Fruit fly (Drosophila melanogaster) whole organism, wandering third instar larva: ENCODE measurements around the gene NT1.

Experiments
- Abd-B ChIP-seq: fragments of >200 bp; optimal IDR thresholded peaks from 2 replicates; lab custom pipeline; 2017; ENCODE audit warnings: missing biosample characterization, missing genetic modification characterization
- CG32264 ChIP-seq: fragments of 200-800 bp; sonication (Bioruptor generic); optimal IDR thresholded peaks from 2 replicates; lab custom pipeline; 2016; ENCODE audit warnings: missing biosample characterization, missing genetic modification characterization
- CG9705 ChIP-seq: fragments of 200-800 bp; sonication (Bioruptor generic); optimal IDR thresholded peaks from 2 replicates; lab custom pipeline; 2018; ENCODE audit warnings: missing biosample characterization, mild to moderate bottlenecking, missing genetic modification characterization
- CrebA ChIP-seq: fragments of 200-800 bp; sonication (Bioruptor generic); optimal IDR thresholded peaks from 2 replicates; lab custom pipeline; 2016; ENCODE audit warnings: missing biosample characterization, mild to moderate bottlenecking, missing genetic modification characterization, borderline replicate concordance
- Dfd ChIP-seq: fragments of >200 bp; optimal IDR thresholded peaks from 2 replicates; lab custom pipeline; 2017; ENCODE audit warnings: missing biosample characterization, missing genetic modification characterization
- Dif ChIP-seq: fragments of 200-275, 200-300 bp; sonication (Bioruptor generic); optimal IDR thresholded peaks from 2 replicates; lab custom pipeline; 2018; ENCODE audit warnings: missing biosample characterization, missing genetic modification characterization; ENCODE audit not compliant: partially characterized antibody
- GATAd ChIP-seq: sonication (Bioruptor generic); optimal IDR thresholded peaks from 2 replicates; lab custom pipeline; 2016; ENCODE audit warnings: missing biosample characterization, missing genetic modification characterization
- HLH106 ChIP-seq: fragments of 200-800 bp; optimal IDR thresholded peaks from 3 replicates; lab custom pipeline; 2019; ENCODE audit warnings: missing biosample characterization, mild to moderate bottlenecking, missing genetic modification characterization, moderate library complexity
- Hnf4 ChIP-seq: fragments of 200-800 bp; sonication (Bioruptor generic); optimal IDR thresholded peaks from 2 replicates; lab custom pipeline; 2016; ENCODE audit warnings: missing biosample characterization, mild to moderate bottlenecking, missing genetic modification characterization
- Hr78 ChIP-seq: fragments of >200 bp; optimal IDR thresholded peaks from 2 replicates; lab custom pipeline; 2017; ENCODE audit warnings: missing biosample characterization, missing genetic modification characterization
- Hr83 ChIP-seq: fragments of 200-300 bp; sonication (Bioruptor generic); optimal IDR thresholded peaks from 2 replicates; lab custom pipeline; 2016; ENCODE audit warnings: missing biosample characterization, mild to moderate bottlenecking, missing genetic modification characterization, moderate library complexity; ENCODE audit not compliant: poor library complexity, severe bottlenecking
- Jra ChIP-seq: sonication (Bioruptor generic); optimal IDR thresholded peaks from 2 replicates; lab custom pipeline; 2016; ENCODE audit warnings: missing biosample characterization, missing genetic modification characterization
- Mio ChIP-seq: sonication (Bioruptor generic); optimal IDR thresholded peaks from 2 replicates; lab custom pipeline; 2016; ENCODE audit warnings: missing biosample characterization, missing genetic modification characterization
- Myc ChIP-seq: fragments of >200 bp; optimal IDR thresholded peaks from 2 replicates; lab custom pipeline; 2017
- N ChIP-seq: fragments of >200 bp; optimal IDR thresholded peaks from 2 replicates; lab custom pipeline; 2018; ENCODE audit warnings: missing biosample characterization, missing external identifiers, missing genetic modification characterization
- OdsH ChIP-seq: fragments of 200-800 bp; sonication (Bioruptor generic); optimal IDR thresholded peaks from 2 replicates; lab custom pipeline; 2016; ENCODE audit warnings: missing biosample characterization, mild to moderate bottlenecking, missing genetic modification characterization
- Rel ChIP-seq, 2 experiments: fragments of 200-800 bp; sonication (Bioruptor generic) in 1 of 2; optimal IDR thresholded peaks; 2 replicates in 1 of 2; 3 replicates in 1 of 2; lab custom pipeline; 2016 to 2019; ENCODE audit warnings: mild to moderate bottlenecking in 2 of 2, missing biosample characterization in 2 of 2, missing genetic modification characterization in 2 of 2, moderate library complexity in 1 of 2
- Sp1 ChIP-seq: fragments of 200-800 bp; sonication (Bioruptor generic); optimal IDR thresholded peaks from 3 replicates; lab custom pipeline; 2019; ENCODE audit warnings: missing biosample characterization, mild to moderate bottlenecking, missing genetic modification characterization, moderate library complexity
- Vsx2 ChIP-seq: fragments of 200-300, 225-300 bp; sonication (Bioruptor generic); optimal IDR thresholded peaks from 2 replicates; lab custom pipeline; 2018; ENCODE audit warnings: missing biosample characterization, missing genetic modification characterization; ENCODE audit not compliant: partially characterized antibody
- br ChIP-seq: fragments of 200-800 bp; sonication (Bioruptor generic); optimal IDR thresholded peaks from 2 replicates; lab custom pipeline; 2016; ENCODE audit warnings: missing biosample characterization, missing genetic modification characterization
- brk ChIP-seq: fragments of 200-800 bp; sonication (Bioruptor generic); optimal IDR thresholded peaks from 2 replicates; lab custom pipeline; 2016; ENCODE audit warnings: missing biosample characterization, mild to moderate bottlenecking, missing genetic modification characterization
- dl ChIP-seq, 2 experiments: fragments of 175-275, 200-275 bp in 1 of 2; fragments of 200-275 bp in 1 of 2; sonication (Bioruptor generic); optimal IDR thresholded peaks; lab custom pipeline; 2018; ENCODE audit warnings: mild to moderate bottlenecking in 2 of 2, missing biosample characterization in 2 of 2, missing genetic modification characterization in 2 of 2, moderate library complexity in 2 of 2; ENCODE audit not compliant: partially characterized antibody in 2 of 2, insufficient read depth in 1 of 2
- dmrt93B ChIP-seq: fragments of 200-800 bp; sonication (Bioruptor generic); optimal IDR thresholded peaks from 2 replicates; lab custom pipeline; 2018; ENCODE audit warnings: missing biosample characterization, mild to moderate bottlenecking, missing genetic modification characterization
- dsf ChIP-seq: sonication (Bioruptor generic); optimal IDR thresholded peaks from 2 replicates; lab custom pipeline; 2016; ENCODE audit warnings: missing biosample characterization, missing genetic modification characterization, borderline replicate concordance
- ey ChIP-seq: fragments of 200-800 bp; sonication (Bioruptor generic); optimal IDR thresholded peaks from 2 replicates; lab custom pipeline; 2016; ENCODE audit warnings: missing biosample characterization, missing genetic modification characterization
- foxo ChIP-seq, 2 experiments: fragments of 200-800 bp; sonication (Bioruptor generic); optimal IDR thresholded peaks; 2 replicates in 1 of 2; 3 replicates in 1 of 2; lab custom pipeline; 2016 to 2017; ENCODE audit warnings: missing biosample characterization in 2 of 2, missing genetic modification characterization in 2 of 2
- fru ChIP-seq: fragments of 200-800 bp; sonication (Bioruptor generic); optimal IDR thresholded peaks from 3 replicates; lab custom pipeline; 2016; ENCODE audit warnings: missing biosample characterization, mild to moderate bottlenecking, missing genetic modification characterization
- h ChIP-seq: fragments of 200-800 bp; sonication (Bioruptor generic); optimal IDR thresholded peaks from 3 replicates; lab custom pipeline; 2016; ENCODE audit warnings: missing biosample characterization, mild to moderate bottlenecking, missing genetic modification characterization
- jim ChIP-seq: fragments of 175-275, 200-325 bp; sonication (Bioruptor generic); optimal IDR thresholded peaks from 2 replicates; lab custom pipeline; 2016; ENCODE audit warnings: missing biosample characterization, mild to moderate bottlenecking, missing genetic modification characterization
- lola ChIP-seq: fragments of >200 bp; optimal IDR thresholded peaks from 2 replicates; lab custom pipeline; 2017; ENCODE audit warnings: missing biosample characterization, missing genetic modification characterization
- pan ChIP-seq: fragments of >200 bp; optimal IDR thresholded peaks from 2 replicates; lab custom pipeline; 2017
- psq ChIP-seq: fragments of 200-800 bp; sonication (Bioruptor generic); optimal IDR thresholded peaks from 3 replicates; lab custom pipeline; 2017; ENCODE audit warnings: missing biosample characterization, mild to moderate bottlenecking, missing genetic modification characterization, moderate library complexity
- rgr ChIP-seq: fragments of 200-800 bp; sonication (Bioruptor generic); optimal IDR thresholded peaks from 3 replicates; lab custom pipeline; 2016; ENCODE audit warnings: missing biosample characterization, mild to moderate bottlenecking, missing genetic modification characterization
- sage ChIP-seq: fragments of 200-800 bp; sonication (Bioruptor generic); optimal IDR thresholded peaks from 2 replicates; lab custom pipeline; 2016; ENCODE audit warnings: missing biosample characterization, mild to moderate bottlenecking, missing genetic modification characterization
- sv ChIP-seq: fragments of 200-800 bp; sonication (Bioruptor generic); optimal IDR thresholded peaks from 3 replicates; lab custom pipeline; 2016; ENCODE audit warnings: missing biosample characterization, missing genetic modification characterization
- tai ChIP-seq: sonication (Bioruptor generic); optimal IDR thresholded peaks from 2 replicates; lab custom pipeline; 2016; ENCODE audit warnings: missing biosample characterization, missing genetic modification characterization
- usp ChIP-seq: fragments of >200 bp; optimal IDR thresholded peaks from 2 replicates; lab custom pipeline; 2017; ENCODE audit warnings: missing biosample characterization, missing genetic modification characterization
- woc ChIP-seq: sonication (Bioruptor generic); optimal IDR thresholded peaks from 2 replicates; lab custom pipeline; 2016; ENCODE audit warnings: missing biosample characterization, mild to moderate bottlenecking, missing genetic modification characterization

NT1 gene

DNA sequence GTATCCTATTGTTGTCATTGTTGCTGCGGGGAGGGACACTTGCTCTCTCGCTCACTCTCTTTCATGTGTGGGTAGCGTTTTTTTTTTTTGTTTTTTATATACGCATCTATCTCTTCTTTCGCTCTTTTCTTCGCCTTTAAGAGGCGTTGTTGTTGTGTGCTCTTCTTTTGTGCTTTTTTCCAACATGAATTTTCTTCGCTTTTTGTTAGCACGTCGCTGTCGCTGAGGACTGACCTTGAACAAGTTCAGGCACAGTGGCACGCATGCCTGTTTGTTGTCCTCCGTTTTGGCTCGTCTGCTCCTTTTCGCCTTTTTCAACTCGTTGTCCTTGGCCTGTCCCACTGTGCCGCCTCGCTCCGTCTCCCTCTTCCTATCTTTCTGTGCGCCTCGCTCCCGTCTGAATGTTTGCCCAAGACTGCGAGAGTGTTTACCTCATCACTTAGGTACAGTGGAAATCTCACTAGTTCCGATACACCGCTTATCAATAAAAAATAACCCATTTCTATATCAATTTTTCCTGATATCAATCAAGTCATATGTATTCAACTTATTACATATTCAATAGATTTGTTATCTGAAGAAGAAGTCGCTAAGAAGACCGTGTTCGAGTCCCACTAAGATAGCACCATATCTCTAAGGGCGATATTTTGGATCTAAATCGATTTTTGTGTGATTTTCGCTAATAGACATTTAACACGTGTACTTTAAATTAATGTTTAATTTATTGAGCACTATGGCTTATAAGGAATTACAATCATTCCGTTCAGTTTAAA lies 35.0 kb upstream of the NT1 start:
- TF ChIP-seq Abd-B (GFP tag; lab: Kevin White, UChicago) (no peak), rgr (peak; percentile 77), ey (GFP tag; lab: Kevin White, UChicago) (peak; percentile 65), brk (GFP tag; lab: Kevin White, UChicago) (no peak), OdsH (GFP tag; lab: Kevin White, UChicago) (peak; percentile 80), Hr78 (GFP tag; lab: Kevin White, UChicago) (no peak), N (GFP tag; lab: Kevin White, UChicago) (no peak), dmrt93B (GFP tag; lab: Kevin White, UChicago) (no peak), Dfd (no peak), GATAd (no peak), jim (GFP tag; lab: Kevin White, UChicago) (no peak), woc (GFP tag; lab: Kevin White, UChicago) (peak; percentile 88), Vsx2 (GFP tag; lab: Kevin White, UChicago) (no peak), lola (GFP tag; lab: Kevin White, UChicago) (no peak), foxo (GFP tag; optimal IDR thresholded peaks at IDR 0.05; lab: Kevin White, UChicago) (peak in 1 of 2 experiments; percentile 87), Rel (GFP tag; optimal IDR thresholded peaks at IDR 0.05; lab: Kevin White, UChicago) (no peak), Rel (tag; optimal IDR thresholded peaks at IDR 0.05; lab: Kevin White, UChicago) (peak; percentile 3), psq (GFP tag; lab: Kevin White, UChicago) (peak; percentile 67), usp (GFP tag; lab: Kevin White, UChicago) (no peak), Sp1 (GFP tag; lab: Kevin White, UChicago) (peak; percentile 41), CrebA (peak; percentile 49), tai (no peak), fru (GFP tag; lab: Kevin White, UChicago) (peak; percentile 78), pan (lab: Kevin White, UChicago) (no peak), h (GFP tag; lab: Kevin White, UChicago) (peak; percentile 79), dsf (GFP tag; lab: Kevin White, UChicago) (no peak), br (peak; percentile 76), Mio (no peak), sage (GFP tag; lab: Kevin White, UChicago) (peak; percentile 27), Dif (GFP tag; lab: Kevin White, UChicago) (no peak), CG32264 (GFP tag; lab: Kevin White, UChicago) (peak; percentile 31), Myc (lab: Kevin White, UChicago) (no peak), Jra (peak; percentile 34), CG9705 (GFP tag; lab: Kevin White, UChicago) (peak; percentile 24), HLH106 (tag; lab: Kevin White, UChicago) (peak; percentile 56), Hnf4 (peak; percentile 75), sv (peak; percentile 22), dl (GFP tag; optimal IDR thresholded peaks at IDR 0.05; lab: Kevin White, UChicago; ENCODE audit: insufficient read depth in 1 of 2, partially characterized antibody in 2 of 2) (no peak), Hr83 (GFP tag; lab: Kevin White, UChicago) (peak; percentile 72)

DNA sequence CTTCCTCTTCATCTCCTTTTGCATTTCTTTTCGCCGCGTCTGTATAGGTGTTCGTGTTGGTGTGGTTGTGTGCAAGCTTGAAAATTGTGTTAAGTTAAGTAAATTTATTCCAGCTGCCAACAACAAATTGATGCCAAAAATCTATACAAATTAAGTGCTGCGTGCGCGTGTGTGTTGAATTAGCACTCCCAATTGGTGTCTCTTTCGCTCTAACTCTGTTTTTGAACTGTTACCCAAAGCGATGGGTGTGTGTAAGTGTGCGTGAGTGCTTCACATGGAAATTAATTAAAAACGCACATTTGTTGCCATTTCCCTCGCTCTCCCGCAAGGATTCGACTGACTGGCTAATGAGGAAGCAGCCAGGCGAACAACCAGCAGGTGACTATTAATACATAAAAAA lies 34.3 kb upstream of the NT1 start:
- no peak for TF ChIP-seq Dif (GFP tag; lab: Kevin White, UChicago)
- TF ChIP-seq psq (GFP tag; lab: Kevin White, UChicago) = no peak
- TF ChIP-seq Abd-B (GFP tag; lab: Kevin White, UChicago) = no peak
- no peak for TF ChIP-seq GATAd
- no peak for TF ChIP-seq dl (GFP tag; optimal IDR thresholded peaks at IDR 0.05; lab: Kevin White, UChicago; ENCODE audit: insufficient read depth in 1 of 2, partially characterized antibody in 2 of 2)
- no peak for TF ChIP-seq brk (GFP tag; lab: Kevin White, UChicago)
- no peak for TF ChIP-seq pan (lab: Kevin White, UChicago)
- no peak for TF ChIP-seq br
- TF ChIP-seq, all 38 proteins: peak for 0
